Worm (Caenorhabditis elegans) whole organism, L2 larva: Measurements from ENCODE around the gene F41G4.8.

Experiments
- F13H6.1 ChIP-seq: sonication (generic microtip); optimal IDR thresholded peaks from 2 replicates; lab custom pipeline; 2016; ENCODE audit warnings: missing genetic modification characterization, missing compliant biosample characterization
- R02D3.7 ChIP-seq: fragments of 150-350 bp; optimal IDR thresholded peaks from 2 replicates; lab custom pipeline; 2014; ENCODE audit warnings: missing biosample characterization, missing genetic modification characterization
- Y55F3AM.14 ChIP-seq: fragments of 200-800 bp; sonication (Bioruptor generic); optimal IDR thresholded peaks from 2 replicates; lab custom pipeline; 2018; ENCODE audit warnings: mild to moderate bottlenecking, missing genetic modification characterization, missing compliant biosample characterization
- ZK546.5 ChIP-seq: sonication (generic microtip); optimal IDR thresholded peaks from 2 replicates; lab custom pipeline; 2017; ENCODE audit warnings: missing biosample characterization, missing genetic modification characterization
- alr-1 ChIP-seq: fragments of 150-350 bp; optimal IDR thresholded peaks from 2 replicates; lab custom pipeline; 2014; ENCODE audit warnings: missing biosample characterization, missing genetic modification characterization
- aly-2 ChIP-seq: fragments of 150-350 bp; optimal IDR thresholded peaks from 2 replicates; lab custom pipeline; 2014; ENCODE audit warnings: missing biosample characterization, missing genetic modification characterization
- ama-1 ChIP-seq: fragments of 150-350 bp; optimal IDR thresholded peaks from 2 replicates; lab custom pipeline; 2018; ENCODE audit warnings: inconsistent platforms
- blmp-1 ChIP-seq: sonication (generic microtip); optimal IDR thresholded peaks from 2 replicates; lab custom pipeline; 2017; ENCODE audit warnings: missing genetic modification characterization, mild to moderate bottlenecking, missing compliant biosample characterization, antibody characterized with exemption, moderate library complexity; ENCODE audit not compliant: insufficient read depth
- ceh-16 ChIP-seq: fragments of 150-350 bp; optimal IDR thresholded peaks from 2 replicates; lab custom pipeline; 2014; ENCODE audit warnings: missing biosample characterization, missing genetic modification characterization
- ceh-82 ChIP-seq: fragments of 150-350 bp; optimal IDR thresholded peaks from 2 replicates; lab custom pipeline; 2014; ENCODE audit warnings: missing biosample characterization, missing genetic modification characterization
- crh-2 ChIP-seq: sonication (generic microtip); optimal IDR thresholded peaks from 2 replicates; lab custom pipeline; 2017; ENCODE audit warnings: missing biosample characterization, missing genetic modification characterization
- dmd-4 ChIP-seq: sonication (generic microtip); optimal IDR thresholded peaks from 2 replicates; lab custom pipeline; 2017; ENCODE audit warnings: missing biosample characterization, missing genetic modification characterization
- egl-27 ChIP-seq: sonication (generic microtip); optimal IDR thresholded peaks from 3 replicates; lab custom pipeline; 2017; ENCODE audit warnings: missing biosample characterization, missing genetic modification reagents, missing genetic modification characterization
- elt-3 ChIP-seq: sonication (generic microtip); optimal IDR thresholded peaks from 2 replicates; lab custom pipeline; 2017; ENCODE audit warnings: missing biosample characterization, missing genetic modification characterization
- fos-1 ChIP-seq: fragments of 150-350 bp; optimal IDR thresholded peaks from 2 replicates; lab custom pipeline; 2014; ENCODE audit warnings: missing biosample characterization, missing genetic modification characterization
- gmeb-1 ChIP-seq: fragments of 150-350 bp; optimal IDR thresholded peaks from 2 replicates; lab custom pipeline; 2014; ENCODE audit warnings: missing biosample characterization, missing genetic modification characterization
- lin-11 ChIP-seq: fragments of 150-350 bp; sonication (generic microtip); optimal IDR thresholded peaks from 2 replicates; lab custom pipeline; 2014; ENCODE audit warnings: missing biosample characterization, missing genetic modification characterization, inconsistent platforms, mixed read lengths
- lin-13 ChIP-seq: fragments of 150-350 bp; optimal IDR thresholded peaks from 2 replicates; lab custom pipeline; 2014; ENCODE audit warnings: missing biosample characterization, missing genetic modification reagents, missing genetic modification characterization
- lin-39 ChIP-seq: fragments of 150-350 bp; optimal IDR thresholded peaks from 2 replicates; lab custom pipeline; 2014; ENCODE audit warnings: missing biosample characterization, missing genetic modification reagents, missing genetic modification characterization
- lsy-2 ChIP-seq, 2 experiments: fragments of 150-350 bp in 1 of 2; sonication (generic microtip) in 1 of 2; optimal IDR thresholded peaks; 2 replicates each; lab custom pipeline; 2014 to 2017; ENCODE audit warnings: missing biosample characterization in 2 of 2, missing genetic modification characterization in 2 of 2
- mab-5 ChIP-seq: fragments of 150-350 bp; optimal IDR thresholded peaks from 2 replicates; lab custom pipeline; 2014; ENCODE audit warnings: missing biosample characterization, missing genetic modification characterization
- mbf-1 ChIP-seq: sonication (generic microtip); optimal IDR thresholded peaks from 2 replicates; lab custom pipeline; 2017; ENCODE audit warnings: missing biosample characterization, missing genetic modification characterization
- mdl-1 ChIP-seq, 2 experiments: fragments of 150-350 bp in 1 of 2; sonication (generic microtip) in 1 of 2; optimal IDR thresholded peaks; 2 replicates each; lab custom pipeline; 2017; ENCODE audit warnings: missing biosample characterization in 2 of 2, missing genetic modification characterization in 2 of 2
- nhr-10 ChIP-seq: sonication (generic microtip); optimal IDR thresholded peaks from 2 replicates; lab custom pipeline; 2017; ENCODE audit warnings: missing biosample characterization, missing genetic modification characterization
- nhr-12 ChIP-seq: fragments of 150-350 bp; optimal IDR thresholded peaks from 2 replicates; lab custom pipeline; 2014; ENCODE audit warnings: missing biosample characterization, missing genetic modification characterization
- nhr-129 ChIP-seq: fragments of 150-350 bp; optimal IDR thresholded peaks from 2 replicates; lab custom pipeline; 2014; ENCODE audit warnings: missing biosample characterization, missing genetic modification characterization
- nhr-21 ChIP-seq: fragments of 150-350 bp; optimal IDR thresholded peaks from 2 replicates; lab custom pipeline; 2014; ENCODE audit warnings: missing biosample characterization, missing genetic modification characterization
- nhr-23 ChIP-seq: fragments of 150-350 bp; optimal IDR thresholded peaks from 2 replicates; lab custom pipeline; 2014; ENCODE audit warnings: missing biosample characterization, missing genetic modification reagents, missing genetic modification characterization
- nhr-237 ChIP-seq: fragments of 150-350 bp; optimal IDR thresholded peaks from 2 replicates; lab custom pipeline; 2014; ENCODE audit warnings: missing biosample characterization, missing genetic modification characterization
- nhr-25 ChIP-seq: fragments of 150-350 bp; sonication (generic microtip); optimal IDR thresholded peaks from 3 replicates; lab custom pipeline; 2014; ENCODE audit warnings: missing biosample characterization, missing genetic modification characterization
- nhr-6 ChIP-seq: fragments of 150-350 bp; optimal IDR thresholded peaks from 2 replicates; lab custom pipeline; 2014; ENCODE audit warnings: missing biosample characterization, missing genetic modification characterization
- nhr-77 ChIP-seq: fragments of 150-350 bp; optimal IDR thresholded peaks from 2 replicates; lab custom pipeline; 2014; ENCODE audit warnings: missing biosample characterization, missing genetic modification characterization
- peb-1 ChIP-seq: fragments of 150-350 bp; optimal IDR thresholded peaks from 2 replicates; lab custom pipeline; 2014; ENCODE audit warnings: missing biosample characterization, missing genetic modification characterization
- sem-4 ChIP-seq: fragments of 150-350 bp; optimal IDR thresholded peaks from 2 replicates; lab custom pipeline; 2014; ENCODE audit warnings: missing biosample characterization, missing genetic modification reagents, missing genetic modification characterization
- skn-1 ChIP-seq: sonication (generic microtip); optimal IDR thresholded peaks from 2 replicates; lab custom pipeline; 2017; ENCODE audit warnings: missing biosample characterization, missing genetic modification characterization
- sma-3 ChIP-seq: sonication (generic microtip); optimal IDR thresholded peaks from 2 replicates; lab custom pipeline; 2016; ENCODE audit warnings: missing genetic modification reagents, missing genetic modification characterization, missing compliant biosample characterization
- sma-9 ChIP-seq, 2 experiments: fragments of 150-350 bp in 1 of 2; sonication (generic microtip) in 1 of 2; optimal IDR thresholded peaks; 2 replicates each; lab custom pipeline; 2014 to 2016; ENCODE audit warnings: missing genetic modification characterization in 2 of 2, mild to moderate bottlenecking in 1 of 2, missing biosample characterization in 1 of 2, missing compliant biosample characterization in 1 of 2, missing genetic modification reagents in 1 of 2, moderate library complexity in 1 of 2
- snpc-4 ChIP-seq: fragments of 150-350 bp; optimal IDR thresholded peaks from 2 replicates; lab custom pipeline; 2014; ENCODE audit warnings: missing biosample characterization, missing genetic modification characterization
- unc-62 ChIP-seq: fragments of 150-350 bp; optimal IDR thresholded peaks from 2 replicates; lab custom pipeline; 2014; ENCODE audit warnings: missing biosample characterization, missing genetic modification reagents, missing genetic modification characterization
- ztf-1 ChIP-seq: fragments of 200-800 bp; sonication (Bioruptor generic); conservative IDR thresholded peaks from 2 replicates; pipeline ENCODE4 v1.3.6; 2022; ENCODE audit warnings: missing genetic modification characterization, missing compliant biosample characterization
- ztf-11 ChIP-seq: sonication (generic microtip); optimal IDR thresholded peaks from 2 replicates; lab custom pipeline; 2017; ENCODE audit warnings: missing biosample characterization, missing genetic modification characterization
- ztf-4 ChIP-seq: fragments of 150-350 bp; optimal IDR thresholded peaks from 2 replicates; lab custom pipeline; 2014; ENCODE audit warnings: missing biosample characterization, missing genetic modification characterization

Gene F41G4.8

DNA sequence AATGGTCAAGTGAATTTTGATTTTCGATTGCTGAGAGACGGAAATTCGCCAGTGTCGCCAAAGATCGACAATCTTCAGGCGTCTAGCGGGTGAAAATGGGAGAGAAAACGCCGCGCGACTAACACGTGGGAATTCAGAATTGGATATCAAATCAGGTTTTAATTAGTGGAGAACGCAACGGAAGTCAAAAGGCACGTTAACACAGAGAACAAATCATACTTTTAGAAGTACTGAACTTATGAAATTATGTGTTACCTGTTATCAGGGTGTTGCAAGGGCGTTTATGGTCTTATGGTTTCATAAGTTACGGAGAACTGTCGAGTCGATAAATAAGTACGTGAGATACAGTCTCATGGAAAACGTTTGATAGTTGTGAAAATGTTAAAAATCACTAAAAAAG lies 26.5 kb upstream of the F41G4.8 start:
- TF ChIP-seq mdl-1 (tag; optimal IDR thresholded peaks at IDR 0.05; lab: Kevin White, UChicago), result peak in 1 of 2 experiments; percentile 50
- TF ChIP-seq elt-3 (tag; lab: Kevin White, UChicago), result no peak
- no peak for TF ChIP-seq nhr-237 (tag; lab: Kevin White, UChicago)
- TF ChIP-seq crh-2 (tag; lab: Kevin White, UChicago), result peak; percentile 1
- TF ChIP-seq nhr-77 (tag; lab: Kevin White, UChicago), result no peak
- TF ChIP-seq fos-1 (tag; lab: Kevin White, UChicago), result peak; percentile 45
- no peak for TF ChIP-seq nhr-12 (tag; lab: Kevin White, UChicago)
- no peak for TF ChIP-seq ztf-1 (GFP tag; lab: Robert Waterston, UW)
- TF ChIP-seq F13H6.1, result no peak
- TF ChIP-seq ceh-16 (tag; lab: Kevin White, UChicago), result no peak
- no peak for TF ChIP-seq lin-11
- TF ChIP-seq mab-5 (tag; lab: Kevin White, UChicago), result no peak
- no peak for TF ChIP-seq nhr-129
- TF ChIP-seq nhr-25 (tag; lab: Kevin White, UChicago), result peak; percentile 69
- no peak for TF ChIP-seq snpc-4
- TF ChIP-seq lin-39, result no peak
- no peak for TF ChIP-seq nhr-23 (tag; lab: Kevin White, UChicago)
- no peak for TF ChIP-seq mbf-1 (tag; lab: Kevin White, UChicago)
- TF ChIP-seq blmp-1 (tag; lab: Kevin White, UChicago), result peak; percentile 80
- TF ChIP-seq ztf-11 (tag; lab: Kevin White, UChicago), result no peak
- no peak for TF ChIP-seq ceh-82 (tag; lab: Kevin White, UChicago)
- TF ChIP-seq ama-1, result no peak
- peak; percentile 35 for TF ChIP-seq sma-3 (GFP tag; lab: Kevin White, UChicago)
- TF ChIP-seq R02D3.7 (tag; lab: Kevin White, UChicago), result no peak
- no peak for TF ChIP-seq aly-2 (tag; lab: Kevin White, UChicago)
- no peak for TF ChIP-seq unc-62 (GFP tag; lab: Kevin White, UChicago)
- no peak for TF ChIP-seq skn-1 (tag; lab: Kevin White, UChicago)
- TF ChIP-seq lin-13, result no peak
- peak; percentile 56 for TF ChIP-seq nhr-21 (tag; lab: Kevin White, UChicago)
- TF ChIP-seq peb-1 (tag; lab: Kevin White, UChicago), result no peak
- TF ChIP-seq dmd-4, result no peak
- TF ChIP-seq sem-4 (tag; lab: Kevin White, UChicago), result peak; percentile 27
- TF ChIP-seq egl-27 (tag; lab: Kevin White, UChicago), result no peak
- TF ChIP-seq gmeb-1, result no peak
- peak; percentile 80 for TF ChIP-seq sma-9 (GFP tag; optimal IDR thresholded peaks at IDR 0.05; lab: Kevin White, UChicago)
- TF ChIP-seq sma-9 (tag; optimal IDR thresholded peaks at IDR 0.05; lab: Kevin White, UChicago), result no peak
- no peak for TF ChIP-seq alr-1 (tag; lab: Kevin White, UChicago)
- TF ChIP-seq ztf-4 (tag; lab: Kevin White, UChicago), result no peak
- no peak for TF ChIP-seq Y55F3AM.14 (GFP tag; lab: Kevin White, UChicago)
- TF ChIP-seq, all 48 proteins: peak for 9

DNA sequence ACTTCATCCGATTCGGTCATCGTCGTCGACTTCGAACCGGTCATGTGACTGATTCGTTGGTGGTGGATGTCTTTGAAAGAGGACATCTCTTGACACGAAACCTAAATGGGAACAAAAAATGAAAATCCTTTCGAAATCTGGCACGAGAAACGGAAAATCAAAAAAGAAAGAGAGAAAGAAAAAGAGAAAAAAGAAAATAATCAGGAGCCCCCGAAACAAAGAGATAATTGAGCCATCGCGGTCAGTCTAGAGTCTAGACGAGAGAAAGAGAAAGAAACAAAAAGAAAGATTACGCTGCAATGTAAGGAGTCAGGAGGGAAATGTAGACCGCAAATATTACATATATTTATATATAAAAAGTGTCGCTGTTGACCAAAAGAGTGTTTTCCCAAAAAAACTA lies 24.1 kb upstream of the F41G4.8 start, which contains the start of gene aakg-2:
TSS of gene aakg-2 (minus strand) at position 101 of the 400 bp plus-strand sequence.
- TF ChIP-seq nhr-25 (tag; lab: Kevin White, UChicago) (no peak), sma-3 (GFP tag; lab: Kevin White, UChicago) (no peak), snpc-4 (no peak), F13H6.1 (no peak), mbf-1 (tag; lab: Kevin White, UChicago) (no peak), lin-39 (no peak), mab-5 (tag; lab: Kevin White, UChicago) (no peak), ceh-16 (tag; lab: Kevin White, UChicago) (no peak), blmp-1 (tag; lab: Kevin White, UChicago) (no peak), Y55F3AM.14 (GFP tag; lab: Kevin White, UChicago) (no peak), lsy-2 (tag; optimal IDR thresholded peaks at IDR 0.05; lab: Kevin White, UChicago) (no peak), mdl-1 (tag; optimal IDR thresholded peaks at IDR 0.05; lab: Kevin White, UChicago) (no peak), lin-13 (no peak), nhr-10 (tag; lab: Kevin White, UChicago) (no peak), ztf-1 (GFP tag; lab: Robert Waterston, UW) (no peak), nhr-6 (tag; lab: Kevin White, UChicago) (no peak), ZK546.5 (no peak), nhr-12 (tag; lab: Kevin White, UChicago) (no peak), elt-3 (tag; lab: Kevin White, UChicago) (no peak), aly-2 (tag; lab: Kevin White, UChicago) (no peak)
